Worm (Caenorhabditis elegans) whole organism, L4/young adult: ENCODE measurements around the gene F44B9.10.

Source experiments
- W03F9.2 ChIP-seq: fragments of 150-350 bp; optimal IDR thresholded peaks from 2 replicates; lab custom pipeline; 2014; ENCODE audit warnings: missing biosample characterization, missing genetic modification characterization
- dao-5 ChIP-seq: sonication (generic microtip); optimal IDR thresholded peaks from 2 replicates; lab custom pipeline; 2016; ENCODE audit warnings: missing genotype, missing genetic modification characterization, moderate library complexity, missing compliant biosample characterization
- him-1 ChIP-seq: sonication (generic microtip); optimal IDR thresholded peaks from 2 replicates; lab custom pipeline; 2016; ENCODE audit warnings: missing genotype, missing genetic modification reagents, missing genetic modification characterization, missing compliant biosample characterization

The F44B9.10 gene

ce11 chrIII:8033534-8033933 is at the start of gene F44B9.10:
Gene F44B9.10 (minus strand): TSS chrIII:8033634.
- TF ChIP-seq W03F9.2 (no peak), dao-5 (no peak), him-1 (no peak)

ce11 chrIII:8080165-8080738 is 46.8 kb upstream of the F44B9.10 start, which contains the start of the genes dcr-1 and apc-2:
Gene dcr-1 (minus strand): TSS chrIII:8080281.
Gene apc-2 (plus strand): TSS chrIII:8080629.
- no peak for TF ChIP-seq dao-5
- no peak for TF ChIP-seq W03F9.2
- no peak for TF ChIP-seq him-1

DNA sequence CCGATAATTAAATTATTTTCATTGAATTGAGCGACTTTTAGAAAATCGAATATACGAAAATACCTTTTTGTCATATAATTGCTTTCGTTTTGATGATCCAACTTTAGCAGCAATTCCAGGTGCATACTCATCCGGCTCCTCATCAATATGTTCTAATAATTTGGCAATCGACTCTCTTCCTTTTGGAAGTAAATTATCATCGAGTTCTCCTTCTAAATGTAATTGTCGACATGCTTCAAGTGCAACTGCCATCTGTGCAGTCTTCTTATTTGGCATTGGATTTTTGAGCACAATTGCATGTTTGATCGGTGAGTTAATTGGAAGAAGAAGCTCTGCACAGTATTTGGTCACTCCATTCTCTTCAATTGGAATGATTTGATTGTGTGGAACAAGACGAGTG is 43.7 kb upstream of the F44B9.10 start:
- TF ChIP-seq dao-5 (no peak), W03F9.2 (no peak), him-1 (no peak)

DNA sequence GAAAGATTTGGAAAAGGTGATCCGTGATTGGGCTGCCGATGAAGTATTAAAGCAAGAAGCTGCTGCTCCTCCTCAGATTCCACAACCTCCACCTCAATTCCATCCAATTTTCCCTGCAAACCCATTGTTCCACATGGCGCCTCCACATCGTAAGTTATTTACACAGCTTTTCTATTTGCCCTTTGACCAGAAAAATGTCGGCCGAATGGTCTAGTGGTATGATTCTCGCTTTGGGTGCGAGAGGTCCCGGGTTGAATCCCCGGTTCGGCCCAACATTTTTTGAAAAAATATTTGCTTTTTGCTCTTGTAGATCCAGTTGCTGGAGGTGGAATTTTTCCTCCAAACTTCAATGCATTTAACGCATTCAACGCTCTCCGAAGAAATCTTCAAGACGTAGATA is 35.8 kb upstream of the F44B9.10 start:
- TF ChIP-seq dao-5 (no peak), him-1 (no peak), W03F9.2 (no peak)

DNA sequence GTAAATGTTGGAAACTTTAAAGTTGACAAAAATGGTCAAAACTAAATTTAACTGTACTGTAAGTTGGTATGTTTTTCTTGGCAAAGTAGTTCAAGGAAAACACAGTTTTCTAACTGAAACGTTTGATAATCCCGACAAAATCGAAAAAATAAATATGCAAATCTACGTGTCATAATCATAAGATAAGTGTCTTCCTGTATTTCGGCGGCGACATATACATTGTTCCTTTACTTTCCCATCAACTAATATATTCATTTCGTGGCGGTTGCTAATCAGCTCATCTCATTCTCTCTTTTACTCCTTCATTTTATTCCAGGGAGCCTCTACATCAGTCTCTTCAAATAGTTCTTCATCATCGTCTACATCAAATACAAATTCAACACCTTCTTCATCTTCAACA is 34.4 kb upstream of the F44B9.10 start:
- TF ChIP-seq W03F9.2 (no peak), dao-5 (no peak), him-1 (no peak)

DNA sequence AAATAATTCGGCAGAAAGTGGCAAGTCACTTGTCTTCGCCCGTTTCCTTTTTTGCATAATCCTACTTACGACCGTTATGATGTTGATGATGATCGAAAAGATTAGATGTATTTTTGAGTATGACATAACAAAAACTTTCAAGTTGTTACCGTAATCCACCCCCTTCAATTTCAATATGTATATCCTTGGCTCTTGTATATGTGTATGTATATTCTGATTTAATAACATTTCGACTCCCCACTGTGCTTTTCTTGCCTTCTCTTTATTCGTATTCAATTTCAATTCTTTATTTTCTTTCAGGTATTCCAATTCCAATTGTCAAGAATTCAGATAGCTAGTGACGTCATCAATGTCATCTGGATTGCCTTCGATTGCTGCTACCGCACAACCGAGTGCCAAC is 33.6 kb upstream of the F44B9.10 start, which contains the start of gene pros-1:
Gene pros-1, plus strand, starts transcription at position 301 of the 400 bp plus-strand sequence.
- TF ChIP-seq W03F9.2: no peak
- TF ChIP-seq dao-5: no peak
- no peak for TF ChIP-seq him-1

DNA sequence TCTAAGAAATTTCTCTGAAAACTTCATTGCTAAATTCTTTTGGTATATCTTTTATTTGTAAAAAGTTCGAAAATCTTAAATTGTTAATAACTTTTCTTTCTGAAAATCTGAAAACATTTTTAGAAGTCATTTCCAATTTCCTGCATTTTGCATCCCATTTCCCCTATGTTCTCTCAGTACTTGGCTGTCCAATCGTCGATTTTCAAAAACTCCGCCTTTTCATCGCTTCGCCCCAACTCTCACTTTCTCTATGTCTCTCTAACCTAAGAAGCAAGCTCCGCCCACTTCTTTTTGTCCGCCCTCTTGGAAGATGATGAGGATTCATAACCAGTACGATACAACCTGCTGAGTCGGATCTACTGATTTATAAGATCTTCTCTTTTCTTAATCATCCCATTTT is 31.7 kb upstream of the F44B9.10 start:
- TF ChIP-seq dao-5: no peak
- TF ChIP-seq W03F9.2: no peak
- TF ChIP-seq him-1: no peak

DNA sequence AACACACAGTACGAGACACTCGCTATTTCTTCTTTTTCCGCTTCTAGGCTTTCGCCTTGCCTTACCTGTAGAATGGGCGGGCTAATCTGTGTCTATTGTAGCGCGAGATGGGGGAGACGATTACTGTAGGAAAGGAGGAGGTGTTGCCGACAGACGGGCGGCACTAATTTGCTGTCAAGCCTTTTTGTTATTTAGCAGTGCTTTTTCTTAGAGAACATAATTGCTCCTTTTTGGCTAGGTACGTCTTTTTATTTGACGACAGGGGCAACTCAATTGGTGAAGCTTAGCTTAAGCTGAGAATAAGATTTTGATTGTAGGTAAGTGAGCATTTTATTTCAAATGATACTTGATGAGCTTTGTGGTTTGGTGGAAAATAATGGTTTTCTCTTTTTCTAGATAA is 30.2 kb upstream of the F44B9.10 start:
- TF ChIP-seq dao-5: no peak

DNA sequence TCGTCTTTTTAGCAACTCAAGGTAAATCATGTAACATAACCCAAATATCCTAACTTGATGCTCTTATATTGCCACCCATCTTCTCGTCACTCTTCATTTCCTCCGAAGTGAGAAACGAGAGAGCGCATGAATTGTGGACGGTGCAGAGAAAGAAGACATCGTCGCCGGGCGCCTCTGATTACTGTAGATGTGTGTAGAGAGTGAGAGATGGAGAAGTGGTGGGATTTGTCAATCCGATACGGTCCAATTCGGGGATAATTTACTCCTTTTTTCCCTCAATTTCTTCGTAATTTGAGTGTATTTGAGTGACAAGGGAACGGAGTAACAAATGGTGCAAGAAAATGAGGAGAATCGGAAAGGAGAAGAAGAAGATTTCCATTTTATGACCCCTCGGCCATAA is 27.7 kb upstream of the F44B9.10 start:
- TF ChIP-seq dao-5 (no peak), W03F9.2 (no peak), him-1 (no peak)

- no peak for TF ChIP-seq him-1
- no peak for TF ChIP-seq W03F9.2
- no peak for TF ChIP-seq dao-5
Observed at ce11 chrIII:8051838-8052237, 18.4 kb upstream of the F44B9.10 start.

DNA sequence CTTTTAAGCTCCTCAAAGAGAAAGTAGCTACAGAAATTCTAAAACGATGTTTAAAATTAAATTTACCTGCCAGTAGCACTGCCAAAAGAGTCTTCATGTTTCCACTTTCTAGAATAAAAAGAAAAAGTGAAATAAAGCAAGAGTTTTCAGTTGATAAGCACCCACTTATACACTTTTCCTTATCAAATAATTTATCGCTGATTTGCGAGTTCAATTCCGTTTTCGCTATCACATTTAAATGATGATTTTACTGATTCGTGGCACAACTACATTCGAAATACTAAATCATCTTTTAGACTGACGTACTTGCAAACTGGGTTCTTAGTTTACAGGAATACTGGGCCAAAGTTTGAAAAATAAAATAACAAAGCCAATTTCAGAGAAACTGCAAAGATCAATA is 17.5 kb upstream of the F44B9.10 start, which contains the start of gene K12H4.7:
Gene K12H4.7, minus strand, starts transcription at position 138 of the 400 bp plus-strand sequence.
- TF ChIP-seq W03F9.2: no peak
- TF ChIP-seq him-1: no peak
- TF ChIP-seq dao-5: no peak

ce11 chrIII:8047412-8047811 is 14.0 kb upstream of the F44B9.10 start, which contains the start of gene K12H4.2:
Gene K12H4.2 (plus strand): TSS chrIII:8047712.
- TF ChIP-seq dao-5 (no peak), him-1 (no peak), W03F9.2 (no peak)

DNA sequence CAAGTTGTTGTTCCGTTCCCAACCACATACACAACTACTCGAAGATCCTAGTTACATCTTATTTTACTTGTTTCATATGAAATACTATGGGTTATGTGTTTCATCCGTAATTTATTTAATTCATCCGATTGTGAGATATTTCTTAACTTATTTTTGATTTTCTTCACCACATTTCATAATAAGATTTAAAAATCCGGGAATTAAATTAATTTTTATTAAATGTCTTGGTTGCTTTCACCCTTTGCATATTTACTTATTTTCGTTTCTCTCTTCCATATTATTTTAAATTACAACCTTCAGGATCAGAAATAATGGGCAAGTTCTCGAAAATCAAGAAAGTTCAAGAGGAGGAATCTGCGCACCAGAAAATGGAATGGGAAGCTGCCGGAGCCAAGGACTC is 12.3 kb upstream of the F44B9.10 start, which contains the start of gene K12H4.3:
Gene K12H4.3, plus strand, starts transcription at position 301 of the 400 bp plus-strand sequence.
- TF ChIP-seq him-1 (no peak), dao-5 (no peak), W03F9.2 (no peak)

- TF ChIP-seq W03F9.2: no peak
Observed at ce11 chrIII:8044717-8045116, 11.3 kb upstream of the F44B9.10 start, which contains the start of gene spcs-3. Gene spcs-3 (plus strand): TSS chrIII:8045017.

- TF ChIP-seq W03F9.2: no peak
- TF ChIP-seq dao-5: no peak
- no peak for TF ChIP-seq him-1
Observed at ce11 chrIII:8044187-8044586, 10.8 kb upstream of the F44B9.10 start, which contains the start of gene K12H4.5. Gene K12H4.5 (plus strand): TSS chrIII:8044487.

ce11 chrIII:8043784-8044183 is 10.3 kb upstream of the F44B9.10 start:
- TF ChIP-seq dao-5 (peak; percentile 65), him-1 (peak; percentile 97), W03F9.2 (peak; percentile 98)

ce11 chrIII:8042775-8043174 is 9.3 kb upstream of the F44B9.10 start, which contains the start of gene K12H4.6:
Gene K12H4.6 (minus strand): TSS chrIII:8042875.
- no peak for TF ChIP-seq him-1
- no peak for TF ChIP-seq W03F9.2
- no peak for TF ChIP-seq dao-5
